Worm (Caenorhabditis elegans) whole organism, midembryonic: ENCODE results near the gene str-130.

Experiments used
- T22C8.4 ChIP-seq: fragments of 200-800 bp; sonication (Bioruptor generic); IDR thresholded peaks from 2 replicates; pipeline ENCODE4 v1.3.6; 2022; ENCODE audit warnings: missing genetic modification characterization, missing compliant biosample characterization
- cog-1 ChIP-seq: sonication (generic microtip); optimal IDR thresholded peaks from 2 replicates; lab custom pipeline; 2016; ENCODE audit warnings: missing genetic modification characterization, missing compliant biosample characterization
- flt-1 ChIP-seq: fragments of 200-800 bp; sonication (Bioruptor generic); IDR thresholded peaks from 2 replicates; pipeline ENCODE4 v1.3.6; 2022; ENCODE audit warnings: missing genetic modification characterization, missing compliant biosample characterization
- klf-2 ChIP-seq: fragments of 200-800 bp; sonication (Bioruptor generic); conservative IDR thresholded peaks from 2 replicates; pipeline ENCODE4 v1.3.6; 2022; ENCODE audit warnings: missing genetic modification reagents, missing genetic modification characterization, missing compliant biosample characterization
- med-1 ChIP-seq: sonication (generic microtip); optimal IDR thresholded peaks from 2 replicates; lab custom pipeline; 2017; ENCODE audit warnings: missing genetic modification characterization, mild to moderate bottlenecking, missing compliant biosample characterization, antibody characterized with exemption, missing genetic modification reagents; ENCODE audit not compliant: insufficient read depth
- ref-1 ChIP-seq: fragments of 200-800 bp; sonication (Bioruptor generic); conservative IDR thresholded peaks from 2 replicates; pipeline ENCODE4 v1.3.6; 2022; ENCODE audit warnings: missing genetic modification reagents, missing genetic modification characterization, missing compliant biosample characterization
- tab-1 ChIP-seq: fragments of 200-800 bp; sonication (Bioruptor generic); IDR thresholded peaks from 2 replicates; pipeline ENCODE4 v1.3.6; 2022; ENCODE audit warnings: missing genetic modification characterization, missing compliant biosample characterization
- ztf-23 ChIP-seq: fragments of 200-800 bp; sonication (Bioruptor generic); IDR thresholded peaks from 2 replicates; pipeline ENCODE4 v1.3.6; 2022; ENCODE audit warnings: missing genetic modification reagents, missing genetic modification characterization, missing compliant biosample characterization
- ztf-29 ChIP-seq: fragments of 200-800 bp; sonication (Bioruptor generic); IDR thresholded peaks from 2 replicates; pipeline ENCODE4 v1.3.6; 2022; ENCODE audit warnings: missing genetic modification reagents, missing genetic modification characterization, missing compliant biosample characterization

Gene str-130

ce11 chrV:8090595-8090994 is at the start of gene str-130:
Gene str-130, minus strand, starts transcription at chrV:8090695.
- TF ChIP-seq klf-2 (GFP tag; lab: Robert Waterston, UW) (no peak), flt-1 (GFP tag; lab: Robert Waterston, UW) (no peak), ztf-29 (GFP tag; lab: Robert Waterston, UW) (no peak), tab-1 (no peak), ztf-23 (GFP tag; lab: Robert Waterston, UW) (no peak), T22C8.4 (GFP tag; lab: Robert Waterston, UW) (no peak), ref-1 (GFP tag; lab: Robert Waterston, UW) (no peak), cog-1 (tag; lab: Kevin White, UChicago) (no peak), med-1 (GFP tag; lab: Kevin White, UChicago) (no peak)

DNA sequence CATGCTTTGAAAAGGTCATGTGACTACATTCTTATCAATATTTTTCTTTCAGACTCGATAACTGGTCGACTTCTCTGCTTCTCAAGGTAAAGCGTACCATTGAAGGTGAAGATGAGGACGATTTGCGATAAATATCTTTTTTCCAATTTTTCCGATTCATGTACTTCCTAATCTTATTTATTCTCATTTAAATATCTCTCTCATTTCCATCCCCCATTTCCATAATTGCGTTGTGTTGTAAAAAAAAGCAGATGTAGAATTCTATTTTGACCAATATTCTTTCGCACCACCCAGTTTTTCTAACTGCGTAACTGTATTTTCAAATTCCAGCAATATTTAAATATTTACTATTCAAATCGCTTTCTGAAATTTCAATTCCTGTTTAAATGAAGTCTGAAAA is 42.4 kb upstream of the str-130 start, which contains the start of gene D1014.4:
Gene D1014.4, plus strand, starts transcription at position 301 of the 400 bp plus-strand sequence.
- TF ChIP-seq tab-1 = no peak
- no peak for TF ChIP-seq ref-1 (GFP tag; lab: Robert Waterston, UW)
- TF ChIP-seq klf-2 (GFP tag; lab: Robert Waterston, UW) = no peak
- no peak for TF ChIP-seq ztf-29 (GFP tag; lab: Robert Waterston, UW)
- no peak for TF ChIP-seq cog-1 (tag; lab: Kevin White, UChicago)
- TF ChIP-seq med-1 (GFP tag; lab: Kevin White, UChicago) = no peak
- TF ChIP-seq T22C8.4 (GFP tag; lab: Robert Waterston, UW) = no peak
- TF ChIP-seq ztf-23 (GFP tag; lab: Robert Waterston, UW) = no peak
- TF ChIP-seq flt-1 (GFP tag; lab: Robert Waterston, UW) = no peak

ce11 chrV:8131628-8132027 is 41.1 kb upstream of the str-130 start:
- TF ChIP-seq flt-1 (GFP tag; lab: Robert Waterston, UW) (no peak), cog-1 (tag; lab: Kevin White, UChicago) (no peak), ztf-23 (GFP tag; lab: Robert Waterston, UW) (no peak), med-1 (GFP tag; lab: Kevin White, UChicago) (no peak), ztf-29 (GFP tag; lab: Robert Waterston, UW) (no peak), ref-1 (GFP tag; lab: Robert Waterston, UW) (no peak), T22C8.4 (GFP tag; lab: Robert Waterston, UW) (no peak), tab-1 (no peak), klf-2 (GFP tag; lab: Robert Waterston, UW) (no peak)

ce11 chrV:8130812-8131211 is 40.3 kb upstream of the str-130 start:
- TF ChIP-seq klf-2 (GFP tag; lab: Robert Waterston, UW) = no peak
- no peak for TF ChIP-seq tab-1
- no peak for TF ChIP-seq cog-1 (tag; lab: Kevin White, UChicago)
- no peak for TF ChIP-seq med-1 (GFP tag; lab: Kevin White, UChicago)
- TF ChIP-seq ref-1 (GFP tag; lab: Robert Waterston, UW) = no peak
- TF ChIP-seq ztf-23 (GFP tag; lab: Robert Waterston, UW) = no peak
- no peak for TF ChIP-seq flt-1 (GFP tag; lab: Robert Waterston, UW)
- no peak for TF ChIP-seq ztf-29 (GFP tag; lab: Robert Waterston, UW)

ce11 chrV:8130149-8130661 is 39.7 kb upstream of the str-130 start, which contains the start of gene snap-1:
Gene snap-1, plus strand, starts transcription at chrV:8130611.
- no peak for TF ChIP-seq flt-1 (GFP tag; lab: Robert Waterston, UW)
- no peak for TF ChIP-seq cog-1 (tag; lab: Kevin White, UChicago)
- no peak for TF ChIP-seq ztf-29 (GFP tag; lab: Robert Waterston, UW)
- TF ChIP-seq klf-2 (GFP tag; lab: Robert Waterston, UW) = no peak
- no peak for TF ChIP-seq tab-1
- no peak for TF ChIP-seq med-1 (GFP tag; lab: Kevin White, UChicago)
- TF ChIP-seq ztf-23 (GFP tag; lab: Robert Waterston, UW) = no peak
- TF ChIP-seq ref-1 (GFP tag; lab: Robert Waterston, UW) = no peak
- TF ChIP-seq T22C8.4 (GFP tag; lab: Robert Waterston, UW) = no peak

DNA sequence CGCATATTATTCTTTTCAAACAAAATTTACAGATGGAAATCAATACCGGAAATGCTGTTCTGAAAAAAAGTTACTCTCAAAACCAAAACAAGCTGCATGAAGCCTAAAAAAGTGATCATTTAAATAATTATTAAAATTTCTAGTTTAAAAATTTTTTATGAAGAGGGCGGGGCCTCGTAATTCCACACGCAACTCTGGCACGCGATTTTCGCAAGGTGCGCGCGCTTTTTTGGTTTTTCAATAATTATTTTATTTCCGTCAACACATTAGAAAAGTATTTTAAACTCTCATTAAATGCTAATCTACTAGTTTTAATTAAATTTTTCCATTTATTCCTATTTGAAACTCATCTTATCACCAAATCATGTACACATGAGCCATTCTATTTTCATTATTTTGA is 39.2 kb upstream of the str-130 start:
- TF ChIP-seq ztf-23 (GFP tag; lab: Robert Waterston, UW) (no peak), cog-1 (tag; lab: Kevin White, UChicago) (no peak), ref-1 (GFP tag; lab: Robert Waterston, UW) (no peak)

DNA sequence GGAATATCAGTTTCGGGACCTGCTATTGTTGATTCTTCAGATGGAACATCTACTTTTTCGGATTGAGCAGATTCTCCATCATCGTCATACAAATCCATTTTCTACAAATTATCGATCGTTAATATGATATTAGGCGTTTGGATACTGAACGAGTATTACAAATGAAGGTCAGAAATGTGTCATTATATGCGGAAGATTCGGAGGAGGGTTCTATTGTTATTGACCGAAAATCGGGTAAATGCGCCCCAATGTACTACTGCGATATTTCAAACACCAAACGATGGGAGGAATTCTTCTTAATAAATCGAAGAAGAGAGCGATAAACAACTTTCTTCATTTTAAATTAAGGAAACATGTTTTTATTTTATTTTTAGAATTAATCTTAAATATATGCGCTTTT is 38.8 kb upstream of the str-130 start, which contains the start of gene spr-1:
Gene spr-1, minus strand, starts transcription at position 101 of the 400 bp plus-strand sequence.
- TF ChIP-seq klf-2 (GFP tag; lab: Robert Waterston, UW) (no peak), ztf-29 (GFP tag; lab: Robert Waterston, UW) (no peak), med-1 (GFP tag; lab: Kevin White, UChicago) (no peak), T22C8.4 (GFP tag; lab: Robert Waterston, UW) (no peak), ref-1 (GFP tag; lab: Robert Waterston, UW) (no peak), flt-1 (GFP tag; lab: Robert Waterston, UW) (no peak), tab-1 (no peak), ztf-23 (GFP tag; lab: Robert Waterston, UW) (no peak), cog-1 (tag; lab: Kevin White, UChicago) (no peak)

DNA sequence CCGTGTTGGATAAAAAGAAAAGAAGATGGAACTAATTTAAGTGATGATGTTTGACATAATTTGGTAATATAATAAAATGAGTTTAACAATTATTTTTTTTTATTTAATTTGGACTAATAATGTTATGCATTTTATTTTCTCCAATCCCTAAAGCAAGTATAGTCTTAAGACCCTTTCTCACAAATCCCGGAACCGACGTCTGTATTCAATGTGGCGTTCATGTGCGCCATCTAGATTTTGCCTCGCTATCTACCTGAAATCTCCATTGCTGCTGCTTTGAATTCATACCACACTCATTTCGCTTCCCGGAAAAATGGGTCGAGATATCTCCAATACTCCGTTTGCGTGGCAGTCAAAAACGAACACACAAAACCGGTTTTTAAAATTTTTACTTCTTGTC is 32.9 kb upstream of the str-130 start, which contains the start of gene D1014.5:
Gene D1014.5, plus strand, starts transcription at position 301 of the 400 bp plus-strand sequence.
- TF ChIP-seq ztf-29 (GFP tag; lab: Robert Waterston, UW) (no peak), T22C8.4 (GFP tag; lab: Robert Waterston, UW) (no peak), tab-1 (no peak), ref-1 (GFP tag; lab: Robert Waterston, UW) (no peak), flt-1 (GFP tag; lab: Robert Waterston, UW) (no peak), ztf-23 (GFP tag; lab: Robert Waterston, UW) (no peak), med-1 (GFP tag; lab: Kevin White, UChicago) (no peak), klf-2 (GFP tag; lab: Robert Waterston, UW) (no peak), cog-1 (tag; lab: Kevin White, UChicago) (no peak)

DNA sequence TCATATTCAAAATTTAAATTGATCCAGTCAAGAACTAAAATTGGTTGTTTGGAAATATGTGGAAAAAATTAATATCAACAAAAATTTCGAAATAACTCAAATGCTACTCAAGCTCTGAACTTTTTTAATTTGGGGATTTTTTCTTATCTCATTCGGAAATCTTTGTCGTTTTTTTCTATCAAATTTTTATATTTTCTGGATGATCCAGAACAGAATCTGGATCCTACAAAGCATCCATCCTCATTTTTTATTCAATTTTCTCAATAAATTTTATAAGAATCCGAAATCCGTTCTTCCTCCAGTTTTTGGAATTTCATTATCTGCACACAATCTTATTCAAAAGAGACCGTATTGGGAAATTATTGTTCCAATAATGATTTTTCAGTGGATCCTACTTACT is 30.4 kb upstream of the str-130 start, which contains the start of gene D1014.6:
Gene D1014.6, plus strand, starts transcription at position 301 of the 400 bp plus-strand sequence.
- no peak for TF ChIP-seq cog-1 (tag; lab: Kevin White, UChicago)
- TF ChIP-seq tab-1 = no peak
- TF ChIP-seq flt-1 (GFP tag; lab: Robert Waterston, UW) = no peak
- no peak for TF ChIP-seq ref-1 (GFP tag; lab: Robert Waterston, UW)
- no peak for TF ChIP-seq T22C8.4 (GFP tag; lab: Robert Waterston, UW)
- TF ChIP-seq med-1 (GFP tag; lab: Kevin White, UChicago) = no peak
- no peak for TF ChIP-seq ztf-29 (GFP tag; lab: Robert Waterston, UW)
- TF ChIP-seq klf-2 (GFP tag; lab: Robert Waterston, UW) = no peak
- no peak for TF ChIP-seq ztf-23 (GFP tag; lab: Robert Waterston, UW)
